Worm (Caenorhabditis elegans): ENCODE results near the gene F46H6.5.

Gene F46H6.5

ce11 chrX:4479960-4480359, 12.0 kb downstream of the F46H6.5 start:
- TF ChIP-seq ceh-44 (GFP tag; IDR thresholded peaks at IDR 0.05) (no peak), lin-38 (GFP tag; IDR thresholded peaks at IDR 0.05) (no peak), spr-1 (tag; optimal IDR thresholded peaks at IDR 0.05) (no peak), dpl-1 (GFP tag; optimal IDR thresholded peaks at IDR 0.05) (no peak), mes-2 (tag; optimal IDR thresholded peaks at IDR 0.05; ENCODE audit: poor library complexity, severe bottlenecking) (no peak), zip-2 (tag; optimal IDR thresholded peaks at IDR 0.05) (no peak), lin-13 (GFP tag; optimal IDR thresholded peaks at IDR 0.05) (no peak), sdz-12 (GFP tag; optimal IDR thresholded peaks at IDR 0.05) (no peak), lir-3 (tag; optimal IDR thresholded peaks at IDR 0.05) (no peak), saeg-2 (GFP tag; IDR thresholded peaks at IDR 0.05) (no peak), nhr-28 (tag; optimal IDR thresholded peaks at IDR 0.05) (peak; percentile 15), nhr-42 (GFP tag; IDR thresholded peaks at IDR 0.05) (no peak), ceh-62 (tag; optimal IDR thresholded peaks at IDR 0.05) (no peak), hlh-11 (tag; optimal IDR thresholded peaks at IDR 0.05) (peak; percentile 44), zfp-2 (tag; optimal IDR thresholded peaks at IDR 0.05) (no peak), lin-39 (tag; optimal IDR thresholded peaks at IDR 0.05) (no peak), mxl-2 (GFP tag; conservative IDR thresholded peaks at IDR 0.05) (no peak), zfp-3 (GFP tag; conservative IDR thresholded peaks at IDR 0.05) (no peak), pha-4 (GFP tag; IDR thresholded peaks at IDR 0.05) (no peak), pha-4 (tag; optimal IDR thresholded peaks at IDR 0.05) (no peak), ceh-82 (tag; optimal IDR thresholded peaks at IDR 0.05) (no peak), aha-1 (tag) (peak; percentile 90), hlh-30 (tag; optimal IDR thresholded peaks at IDR 0.05; ENCODE audit: insufficient read depth) (peak; percentile 46), nhr-76 (tag; optimal IDR thresholded peaks at IDR 0.05) (no peak), snpc-4 (tag; optimal IDR thresholded peaks at IDR 0.05) (no peak), lsy-2 (tag; optimal IDR thresholded peaks at IDR 0.05) (no peak), ZK337.2 (GFP tag; IDR thresholded peaks at IDR 0.05) (no peak)

ce11 chrX:4478503-4478902, 13.5 kb downstream of the F46H6.5 start:
- TF ChIP-seq attf-4 (tag; optimal IDR thresholded peaks at IDR 0.05) (no peak), lim-7 (GFP tag; IDR thresholded peaks at IDR 0.05) (no peak), jun-1 (tag; optimal IDR thresholded peaks at IDR 0.05) (no peak), nhr-28 (tag; optimal IDR thresholded peaks at IDR 0.05) (peak; percentile 41), dmd-6 (GFP tag; IDR thresholded peaks at IDR 0.05) (peak; percentile 60), D1046.2 (GFP tag; IDR thresholded peaks at IDR 0.05) (no peak), pqm-1 (tag; optimal IDR thresholded peaks at IDR 0.05) (peak; percentile 83), spr-1 (tag; optimal IDR thresholded peaks at IDR 0.05) (no peak), cey-2 (tag; optimal IDR thresholded peaks at IDR 0.05; ENCODE audit: borderline replicate concordance, insufficient read depth) (no peak), ceh-28 (tag; optimal IDR thresholded peaks at IDR 0.05) (no peak), hif-1 (tag; optimal IDR thresholded peaks at IDR 0.05) (no peak), nhr-111 (GFP tag; optimal IDR thresholded peaks at IDR 0.05) (no peak), mxl-3 (GFP tag; optimal IDR thresholded peaks at IDR 0.05) (peak; percentile 30), pha-4 (GFP tag; IDR thresholded peaks at IDR 0.05) (no peak), pha-4 (tag; optimal IDR thresholded peaks at IDR 0.05) (no peak), daf-16 (GFP tag; optimal IDR thresholded peaks at IDR 0.05) (no peak), daf-16 (tag; optimal IDR thresholded peaks at IDR 0.05) (peak; percentile 38), nhr-77 (tag; optimal IDR thresholded peaks at IDR 0.05) (peak; percentile 22), hlh-11 (tag; optimal IDR thresholded peaks at IDR 0.05) (peak; percentile 33), F10B5.3 (tag; optimal IDR thresholded peaks at IDR 0.05) (no peak), dve-1 (tag; optimal IDR thresholded peaks at IDR 0.05; ENCODE audit: insufficient read depth) (peak; percentile 45), nhr-76 (tag; optimal IDR thresholded peaks at IDR 0.05) (no peak), lin-29 (GFP tag; IDR thresholded peaks at IDR 0.05) (no peak), daf-12 (tag; optimal IDR thresholded peaks at IDR 0.05) (no peak)

Measured in whole organism, L4 larva.